Worm (Caenorhabditis elegans): Measurements from ENCODE around the gene C33A12.19.

ce11 chrIV:9477135-9477928 lies 39.5 kb upstream of the C33A12.19 start, which contains the start of gene wrt-3:
- TF ChIP-seq tbx-37 (GFP tag; conservative IDR thresholded peaks at IDR 0.05) (peak; percentile 94), ama-1 (optimal IDR thresholded peaks at IDR 0.05) (no peak), hmg-4 (GFP tag; optimal IDR thresholded peaks at IDR 0.05) (no peak), ceh-13 (GFP tag; optimal IDR thresholded peaks at IDR 0.05) (peak; percentile 93), sea-1 (GFP tag; conservative IDR thresholded peaks at IDR 0.05) (no peak; the same call in 1 of the 2 replicates), aly-1 (tag; optimal IDR thresholded peaks at IDR 0.05) (peak; percentile 95), F13C5.2 (tag; optimal IDR thresholded peaks at IDR 0.05) (peak; percentile 91), hmbx-1 (tag; optimal IDR thresholded peaks at IDR 0.05) (peak; percentile 81), tra-4 (tag; optimal IDR thresholded peaks at IDR 0.05) (peak; percentile 87), flt-1 (GFP tag; IDR thresholded peaks at IDR 0.05) (peak; percentile 95), B0310.2 (tag; optimal IDR thresholded peaks at IDR 0.05) (peak; percentile 92)
